Worm (Caenorhabditis elegans) whole organism, early embryonic: ENCODE data around the gene srw-95.

ENCODE experiments used
- B0310.2 ChIP-seq: sonication (generic microtip); optimal IDR thresholded peaks from 2 replicates; lab custom pipeline; 2016; ENCODE audit warnings: mild to moderate bottlenecking, missing genetic modification characterization, missing compliant biosample characterization
- F13C5.2 ChIP-seq: sonication (generic microtip); optimal IDR thresholded peaks from 2 replicates; lab custom pipeline; 2017; ENCODE audit warnings: mild to moderate bottlenecking, missing genetic modification characterization, inconsistent platforms, missing compliant biosample characterization
- aly-1 ChIP-seq: sonication (generic microtip); optimal IDR thresholded peaks from 2 replicates; lab custom pipeline; 2016; ENCODE audit warnings: missing genetic modification characterization, missing compliant biosample characterization
- ama-1 ChIP-seq: fragments of 150-350 bp; optimal IDR thresholded peaks from 2 replicates; lab custom pipeline; 2014
- ceh-13 ChIP-seq: fragments of 200-800 bp; sonication (Bioruptor generic); optimal IDR thresholded peaks from 2 replicates; lab custom pipeline; 2018; ENCODE audit warnings: mild to moderate bottlenecking, missing genetic modification characterization, missing compliant biosample characterization
- ceh-36 ChIP-seq: sonication (generic microtip); optimal IDR thresholded peaks from 2 replicates; lab custom pipeline; 2016; ENCODE audit warnings: missing genetic modification characterization, inconsistent platforms, missing compliant biosample characterization
- ets-7 ChIP-seq: sonication (generic microtip); optimal IDR thresholded peaks from 2 replicates; lab custom pipeline; 2016; ENCODE audit warnings: missing genotype, missing genetic modification characterization, missing compliant biosample characterization
- flt-1 ChIP-seq: fragments of 200-800 bp; sonication (Bioruptor generic); IDR thresholded peaks from 2 replicates; pipeline ENCODE4 v1.3.6; 2022; ENCODE audit warnings: missing genetic modification characterization, missing compliant biosample characterization
- hmbx-1 ChIP-seq: sonication (generic microtip); optimal IDR thresholded peaks from 2 replicates; lab custom pipeline; 2016; ENCODE audit warnings: mild to moderate bottlenecking, missing genetic modification characterization, missing compliant biosample characterization
- hmg-4 ChIP-seq: fragments of 200-800 bp; sonication (Bioruptor generic); optimal IDR thresholded peaks from 2 replicates; lab custom pipeline; 2018; ENCODE audit warnings: mild to moderate bottlenecking, missing genetic modification characterization, missing compliant biosample characterization
- hnd-1 ChIP-seq: sonication (generic microtip); optimal IDR thresholded peaks from 2 replicates; lab custom pipeline; 2016; ENCODE audit warnings: missing genetic modification characterization, missing compliant biosample characterization
- pes-1 ChIP-seq: fragments of 200-800 bp; sonication (Bioruptor generic); IDR thresholded peaks from 2 replicates; pipeline ENCODE4 v1.3.6; 2022; ENCODE audit warnings: missing genetic modification reagents, missing genetic modification characterization, missing compliant biosample characterization
- scrt-1 ChIP-seq: fragments of 200-800 bp; sonication (Bioruptor generic); IDR thresholded peaks from 2 replicates; pipeline ENCODE4 v1.3.6; 2022; ENCODE audit warnings: missing genetic modification characterization, missing compliant biosample characterization
- sea-1 ChIP-seq: fragments of 200-800 bp; sonication (Bioruptor generic); conservative IDR thresholded peaks from 2 replicates; pipeline ENCODE4 v1.3.6; 2022; ENCODE audit warnings: missing genetic modification characterization, missing compliant biosample characterization
- tbx-11 ChIP-seq: fragments of 200-800 bp; sonication (Bioruptor generic); IDR thresholded peaks from 2 replicates; pipeline ENCODE4 v1.3.6; 2022; ENCODE audit warnings: missing genetic modification characterization, missing compliant biosample characterization
- tbx-37 ChIP-seq: fragments of 200-800 bp; sonication (Bioruptor generic); conservative IDR thresholded peaks from 2 replicates; pipeline ENCODE4 v1.3.6; 2022; ENCODE audit warnings: missing genetic modification reagents, missing genetic modification characterization, missing compliant biosample characterization
- tra-4 ChIP-seq: sonication (generic microtip); optimal IDR thresholded peaks from 2 replicates; lab custom pipeline; 2017; ENCODE audit warnings: missing genetic modification characterization, missing compliant biosample characterization

Gene srw-95

ce11 chrIV:4807219-4807618, 4.7 kb upstream of the srw-95 start, which contains the start of gene H06H21.11:
TSS of gene H06H21.11 (minus strand) at chrIV:4807319.
- no peak for TF ChIP-seq ama-1
- no peak for TF ChIP-seq hmg-4 (GFP tag; lab: Kevin White, UChicago)
- TF ChIP-seq flt-1 (GFP tag; lab: Robert Waterston, UW): no peak
- no peak for TF ChIP-seq tbx-37 (GFP tag; lab: Robert Waterston, UW)
- no peak for TF ChIP-seq ceh-13 (GFP tag; lab: Kevin White, UChicago)
- no peak for TF ChIP-seq sea-1 (GFP tag; lab: Robert Waterston, UW)
- no peak for TF ChIP-seq ets-7 (tag; lab: Kevin White, UChicago)
- TF ChIP-seq F13C5.2 (tag; lab: Kevin White, UChicago): no peak
- no peak for TF ChIP-seq tbx-11 (GFP tag; lab: Robert Waterston, UW)
- no peak for TF ChIP-seq hmbx-1
- no peak for TF ChIP-seq scrt-1 (GFP tag; lab: Robert Waterston, UW)

- TF ChIP-seq tra-4 (tag; lab: Kevin White, UChicago) (no peak), tbx-37 (GFP tag; lab: Robert Waterston, UW) (no peak), hmg-4 (GFP tag; lab: Kevin White, UChicago) (no peak), flt-1 (GFP tag; lab: Robert Waterston, UW) (no peak), tbx-11 (GFP tag; lab: Robert Waterston, UW) (no peak), sea-1 (GFP tag; lab: Robert Waterston, UW) (no peak), B0310.2 (tag; lab: Kevin White, UChicago) (no peak), ama-1 (no peak), pes-1 (no peak), aly-1 (no peak), hmbx-1 (no peak), ceh-13 (GFP tag; lab: Kevin White, UChicago) (no peak), ceh-36 (tag; lab: Kevin White, UChicago) (no peak), scrt-1 (GFP tag; lab: Robert Waterston, UW) (no peak), ets-7 (tag; lab: Kevin White, UChicago) (no peak), hnd-1 (tag; lab: Kevin White, UChicago) (no peak), F13C5.2 (tag; lab: Kevin White, UChicago) (no peak)
Observed at ce11 chrIV:4809397-4809796, 2.5 kb upstream of the srw-95 start, which contains the start of gene ubxn-6. TSS of gene ubxn-6 (minus strand) at chrIV:4809497.

- TF ChIP-seq tra-4 (tag; lab: Kevin White, UChicago): no peak
- TF ChIP-seq hmg-4 (GFP tag; lab: Kevin White, UChicago): no peak
- TF ChIP-seq aly-1: no peak
- TF ChIP-seq pes-1: no peak
- no peak for TF ChIP-seq ceh-13 (GFP tag; lab: Kevin White, UChicago)
- no peak for TF ChIP-seq hnd-1 (tag; lab: Kevin White, UChicago)
- TF ChIP-seq flt-1 (GFP tag; lab: Robert Waterston, UW): no peak
- no peak for TF ChIP-seq F13C5.2 (tag; lab: Kevin White, UChicago)
- no peak for TF ChIP-seq ama-1
- no peak for TF ChIP-seq ets-7 (tag; lab: Kevin White, UChicago)
Observed at ce11 chrIV:4809813-4810212, 2.1 kb upstream of the srw-95 start, which contains the start of gene H06H21.37. TSS of gene H06H21.37 (minus strand) at chrIV:4809974.

- TF ChIP-seq B0310.2 (tag; lab: Kevin White, UChicago) (no peak), tbx-11 (GFP tag; lab: Robert Waterston, UW) (no peak), flt-1 (GFP tag; lab: Robert Waterston, UW) (no peak), hmg-4 (GFP tag; lab: Kevin White, UChicago) (no peak), tra-4 (tag; lab: Kevin White, UChicago) (no peak), ets-7 (tag; lab: Kevin White, UChicago) (no peak), sea-1 (GFP tag; lab: Robert Waterston, UW) (no peak), F13C5.2 (tag; lab: Kevin White, UChicago) (peak; percentile 58), tbx-37 (GFP tag; lab: Robert Waterston, UW) (0 out of 2 replicates have a peak, but pooled peaks have one; percentile 22), pes-1 (no peak), scrt-1 (GFP tag; lab: Robert Waterston, UW) (no peak), ceh-36 (tag; lab: Kevin White, UChicago) (no peak), aly-1 (no peak), ceh-13 (GFP tag; lab: Kevin White, UChicago) (no peak), hmbx-1 (no peak)
Observed at ce11 chrIV:4810377-4810984, 1.4 kb upstream of the srw-95 start, which contains the start of gene eif-1.A. TSS of gene eif-1.A (plus strand) at chrIV:4810934.

ce11 chrIV:4814185-4814584, 2.3 kb downstream of the srw-95 start, which contains the start of gene srw-94:
TSS of gene srw-94 (plus strand) at chrIV:4814485.
- TF ChIP-seq flt-1 (GFP tag; lab: Robert Waterston, UW): no peak
- TF ChIP-seq ama-1: no peak
- no peak for TF ChIP-seq hnd-1 (tag; lab: Kevin White, UChicago)
- TF ChIP-seq tbx-37 (GFP tag; lab: Robert Waterston, UW): no peak
- TF ChIP-seq F13C5.2 (tag; lab: Kevin White, UChicago): no peak

- no peak for TF ChIP-seq ceh-36 (tag; lab: Kevin White, UChicago)
Observed at ce11 chrIV:4821054-4821453, 9.2 kb downstream of the srw-95 start, which contains the start of gene H06H21.8. TSS of gene H06H21.8 (minus strand) at chrIV:4821131.

- TF ChIP-seq sea-1 (GFP tag; lab: Robert Waterston, UW): no peak
- no peak for TF ChIP-seq hnd-1 (tag; lab: Kevin White, UChicago)
- TF ChIP-seq hmg-4 (GFP tag; lab: Kevin White, UChicago): no peak
- no peak for TF ChIP-seq flt-1 (GFP tag; lab: Robert Waterston, UW)
- no peak for TF ChIP-seq ama-1
- TF ChIP-seq ets-7 (tag; lab: Kevin White, UChicago): no peak
- no peak for TF ChIP-seq ceh-13 (GFP tag; lab: Kevin White, UChicago)
- no peak for TF ChIP-seq aly-1
- no peak for TF ChIP-seq ceh-36 (tag; lab: Kevin White, UChicago)
- TF ChIP-seq tbx-11 (GFP tag; lab: Robert Waterston, UW): no peak
- no peak for TF ChIP-seq pes-1
- no peak for TF ChIP-seq tbx-37 (GFP tag; lab: Robert Waterston, UW)
- no peak for TF ChIP-seq B0310.2 (tag; lab: Kevin White, UChicago)
- no peak for TF ChIP-seq hmbx-1
Observed at ce11 chrIV:4821843-4822242, 10.0 kb downstream of the srw-95 start.
